Worm (Caenorhabditis elegans): Measurements from ENCODE around the gene F56F10.1.

ce11 chrX:851421-851820 is 21.0 kb upstream of the F56F10.1 start, which contains the start of gene igcm-1:
- TF ChIP-seq pqm-1 (tag; optimal IDR thresholded peaks at IDR 0.05) (no peak), fos-1 (tag; optimal IDR thresholded peaks at IDR 0.05) (no peak)
